Fruit fly (Drosophila melanogaster): ENCODE data around the gene Cpr78E.
A peak's percentile ranks its signal among the peaks of the same experiment; 100 is the strongest.

DNA sequence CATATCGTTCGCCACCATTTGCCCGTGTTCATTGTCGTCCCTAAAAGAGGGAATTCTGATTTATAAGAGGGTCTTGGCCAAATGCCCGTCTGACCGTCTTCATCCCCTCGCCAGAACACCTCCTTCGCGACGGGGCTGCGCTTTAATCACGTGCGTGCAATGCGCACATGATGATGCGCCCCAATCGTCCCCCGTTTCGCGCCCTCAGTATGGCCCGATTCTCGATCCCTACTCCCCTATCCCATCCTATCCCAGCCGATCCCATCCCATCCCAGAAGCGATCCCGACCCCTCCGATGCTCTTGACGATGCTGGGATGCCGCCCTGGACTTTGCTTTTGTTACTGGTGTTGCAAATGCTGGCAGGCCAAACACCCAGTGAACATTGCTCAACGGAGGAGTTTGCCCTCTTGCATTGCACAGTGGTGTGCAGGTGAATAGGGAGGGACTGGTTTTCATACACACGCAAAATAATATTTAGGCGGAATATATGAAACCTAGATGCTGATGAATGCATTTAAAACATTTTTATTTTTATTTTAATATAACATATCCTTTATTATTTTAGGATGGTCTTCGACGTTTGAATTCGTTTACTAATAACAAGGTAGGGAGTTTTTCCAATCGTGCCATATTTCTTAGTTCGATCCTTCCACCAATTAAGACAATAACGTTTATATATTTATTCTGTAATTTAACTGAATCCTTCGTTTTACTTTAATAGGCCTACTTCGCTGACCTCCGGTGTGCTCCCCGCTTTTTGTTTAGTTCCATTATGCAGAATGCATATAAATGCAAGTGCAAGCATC, 43.2 kb upstream of the Cpr78E start:
- TF ChIP-seq psq (optimal IDR thresholded peaks at IDR 0.05) (no peak), EcR (GFP tag; optimal IDR thresholded peaks at IDR 0.05) (peak in 1 of 2 experiments; percentile 21), usp (GFP tag; optimal IDR thresholded peaks at IDR 0.05) (no peak), CG8478 (optimal IDR thresholded peaks at IDR 0.05) (no peak), Dll (optimal IDR thresholded peaks at IDR 0.05) (no peak), pan (optimal IDR thresholded peaks at IDR 0.05) (no peak)
